Worm (Caenorhabditis elegans): ENCODE data around the gene appg-1.
A peak's percentile ranks its signal among the peaks of the same experiment; 100 is the strongest.

Gene appg-1

ce11 chrII:10384680-10385383, 59.0 kb downstream of the appg-1 start, which contains the start of gene ztf-27 (continued):
- TF ChIP-seq lin-15B (tag; optimal IDR thresholded peaks at IDR 0.05) (no peak), lin-35 (GFP tag; optimal IDR thresholded peaks at IDR 0.05) (peak in 1 of 2 experiments; percentile 50), hlh-4 (tag; optimal IDR thresholded peaks at IDR 0.05) (no peak), xbp-1 (tag; optimal IDR thresholded peaks at IDR 0.05) (peak; percentile 1), aly-2 (tag; optimal IDR thresholded peaks at IDR 0.05) (no peak), nhr-77 (tag; optimal IDR thresholded peaks at IDR 0.05) (no peak), mep-1 (tag; optimal IDR thresholded peaks at IDR 0.05) (peak; percentile 55), lsy-2 (tag; optimal IDR thresholded peaks at IDR 0.05) (peak in 1 of 2 experiments; percentile 54), nhr-76 (tag; optimal IDR thresholded peaks at IDR 0.05) (no peak), nhr-11 (tag; optimal IDR thresholded peaks at IDR 0.05) (no peak), blmp-1 (tag; optimal IDR thresholded peaks at IDR 0.05) (peak; percentile 82), nhr-12 (tag; optimal IDR thresholded peaks at IDR 0.05) (no peak), ztf-11 (tag; optimal IDR thresholded peaks at IDR 0.05) (no peak), unc-130 (tag; optimal IDR thresholded peaks at IDR 0.05) (no peak), fkh-4 (tag; optimal IDR thresholded peaks at IDR 0.05; ENCODE audit: borderline replicate concordance) (no peak), nhr-47 (tag; optimal IDR thresholded peaks at IDR 0.05) (peak; percentile 48), nhr-71 (tag; optimal IDR thresholded peaks at IDR 0.05) (peak; percentile 62)

All from whole organism, L1 larva.